Worm (Caenorhabditis elegans) whole organism, L2 larva: ENCODE results near the gene lin-36.

Experiments
- ZK546.5 ChIP-seq: sonication (generic microtip); optimal IDR thresholded peaks from 2 replicates; lab custom pipeline; 2017; ENCODE audit warnings: missing biosample characterization, missing genetic modification characterization
- blmp-1 ChIP-seq: sonication (generic microtip); optimal IDR thresholded peaks from 2 replicates; lab custom pipeline; 2017; ENCODE audit warnings: missing genetic modification characterization, mild to moderate bottlenecking, missing compliant biosample characterization, antibody characterized with exemption, moderate library complexity; ENCODE audit not compliant: insufficient read depth
- egl-27 ChIP-seq: sonication (generic microtip); optimal IDR thresholded peaks from 3 replicates; lab custom pipeline; 2017; ENCODE audit warnings: missing biosample characterization, missing genetic modification reagents, missing genetic modification characterization
- fos-1 ChIP-seq: fragments of 150-350 bp; optimal IDR thresholded peaks from 2 replicates; lab custom pipeline; 2014; ENCODE audit warnings: missing biosample characterization, missing genetic modification characterization
- lsy-2 ChIP-seq, 2 experiments: fragments of 150-350 bp in 1 of 2; sonication (generic microtip) in 1 of 2; optimal IDR thresholded peaks; 2 replicates each; lab custom pipeline; 2014 to 2017; ENCODE audit warnings: missing biosample characterization in 2 of 2, missing genetic modification characterization in 2 of 2
- mdl-1 ChIP-seq, 2 experiments: fragments of 150-350 bp in 1 of 2; sonication (generic microtip) in 1 of 2; optimal IDR thresholded peaks; 2 replicates each; lab custom pipeline; 2017; ENCODE audit warnings: missing biosample characterization in 2 of 2, missing genetic modification characterization in 2 of 2
- snpc-4 ChIP-seq: fragments of 150-350 bp; optimal IDR thresholded peaks from 2 replicates; lab custom pipeline; 2014; ENCODE audit warnings: missing biosample characterization, missing genetic modification characterization

DNA sequence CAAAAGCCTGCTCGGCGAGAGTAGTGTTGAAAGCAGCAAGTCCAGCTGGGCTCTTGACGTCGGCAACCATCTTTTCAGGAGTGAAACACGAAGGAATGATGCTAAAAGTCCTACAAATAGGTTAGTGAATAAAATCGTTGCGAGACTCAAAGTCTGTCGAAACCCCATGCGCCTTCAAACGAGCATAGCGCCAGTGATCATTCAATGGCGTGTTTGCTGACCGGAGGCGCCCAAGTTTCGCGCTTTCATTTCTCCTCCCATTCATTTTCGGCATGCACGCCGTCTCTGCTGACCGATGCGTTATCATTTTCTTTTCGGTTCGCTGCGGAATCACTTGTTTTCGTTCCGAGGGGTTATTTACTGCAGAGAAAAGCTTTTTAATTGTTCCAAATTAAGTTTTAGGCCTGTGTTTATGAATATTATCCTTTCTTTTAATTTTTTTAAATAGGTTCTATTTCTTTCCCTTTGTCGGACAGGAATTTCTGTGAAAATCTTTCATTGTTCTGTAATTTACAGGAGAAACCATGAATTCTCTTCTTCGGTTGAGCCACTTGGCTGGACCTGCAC lies 47.4 kb downstream of the lin-36 start, which contains the start of the genes eef-1B.1 and aco-2:
- peak; percentile 73 for TF ChIP-seq snpc-4
- peak; percentile 87 for TF ChIP-seq egl-27
- peak; percentile 80 for TF ChIP-seq fos-1 (tag; lab: Kevin White, UChicago)
- TF ChIP-seq ZK546.5 (tag; lab: Kevin White, UChicago): peak; percentile 47
- peak in 1 of 2 experiments; percentile 61 for TF ChIP-seq mdl-1 (tag; optimal IDR thresholded peaks at IDR 0.05; lab: Kevin White, UChicago)
- peak; percentile 86 to 95 for TF ChIP-seq lsy-2 (tag; optimal IDR thresholded peaks at IDR 0.05; lab: Kevin White, UChicago)
- TF ChIP-seq blmp-1: peak; percentile 82
